Fruit fly (Drosophila melanogaster): Measurements from ENCODE around the gene hh.

The hh gene

DNA sequence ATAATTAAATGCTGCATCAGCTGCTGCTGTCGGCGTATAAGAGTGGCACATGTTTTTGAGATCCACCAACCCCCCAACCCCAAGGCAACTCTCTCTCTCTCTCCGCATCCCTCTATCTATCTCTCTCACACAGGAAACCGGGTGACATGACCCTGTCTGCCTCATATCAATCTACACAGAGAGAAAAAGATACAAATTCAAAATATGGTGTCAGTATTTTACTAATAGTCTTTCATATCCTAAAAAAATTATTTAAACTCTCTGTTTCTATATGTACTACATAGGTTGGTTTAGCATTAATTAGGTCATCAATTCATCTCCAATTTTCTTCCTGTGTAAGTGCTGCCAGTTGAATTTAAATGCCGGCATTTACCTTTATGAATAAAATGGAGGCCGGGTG is 33.7 kb upstream of the hh start (continued):
- peak; percentile 70 for TF ChIP-seq CG30431 (GFP tag; optimal IDR thresholded peaks at IDR 0.05)
- peak; percentile 62 for TF ChIP-seq Myb (GFP tag; optimal IDR thresholded peaks at IDR 0.05)
- TF ChIP-seq tup (GFP tag; optimal IDR thresholded peaks at IDR 0.05), result peak; percentile 17
- TF ChIP-seq CG6175 (GFP tag; IDR thresholded peaks at IDR 0.05), result peak; percentile 66; the same call in 2 of the 3 replicates
- TF ChIP-seq CG12299 (tag; optimal IDR thresholded peaks at IDR 0.05), result peak; percentile 73
- TF ChIP-seq CG16863 (GFP tag; optimal IDR thresholded peaks at IDR 0.05), result peak; percentile 88
- peak; percentile 60 for TF ChIP-seq CG8281 (tag; optimal IDR thresholded peaks at IDR 0.05)
- TF ChIP-seq Xrp1 (GFP tag; IDR thresholded peaks at IDR 0.05), result peak; percentile 94
- TF ChIP-seq seq (GFP tag; IDR thresholded peaks at IDR 0.05), result peak; percentile 86
- TF ChIP-seq amos (GFP tag; IDR thresholded peaks at IDR 0.05; ENCODE audit: partially characterized antibody), result no peak
- TF ChIP-seq D19B (GFP tag; optimal IDR thresholded peaks at IDR 0.05), result peak; percentile 65
- peak; percentile 65 for TF ChIP-seq CG1233 (GFP tag; optimal IDR thresholded peaks at IDR 0.05)
- TF ChIP-seq CG13123 (GFP tag; optimal IDR thresholded peaks at IDR 0.05), result peak; percentile 70
- peak; percentile 97 for TF ChIP-seq Med (GFP tag)
- peak; percentile 79 for TF ChIP-seq CG2889 (GFP tag; IDR thresholded peaks at IDR 0.05)
- TF ChIP-seq ssp (GFP tag; IDR thresholded peaks at IDR 0.05), result peak; percentile 82
- no peak for TF ChIP-seq Lpt (GFP tag; optimal IDR thresholded peaks at IDR 0.05)
- peak; percentile 89 for TF ChIP-seq gce (GFP tag; IDR thresholded peaks at IDR 0.05)
- peak; percentile 79 for TF ChIP-seq btn (GFP tag; optimal IDR thresholded peaks at IDR 0.05)
- peak; percentile 95 for TF ChIP-seq oc (tag; optimal IDR thresholded peaks at IDR 0.05)
- peak; percentile 87 for TF ChIP-seq CG8089 (GFP tag; optimal IDR thresholded peaks at IDR 0.05)
- peak; percentile 76 for TF ChIP-seq CG7372 (GFP tag; IDR thresholded peaks at IDR 0.05)
- TF ChIP-seq CG10274 (GFP tag; optimal IDR thresholded peaks at IDR 0.05), result peak; percentile 57
- peak; percentile 80 for TF ChIP-seq CG11247 (GFP tag; IDR thresholded peaks at IDR 0.05)
- TF ChIP-seq run (tag; optimal IDR thresholded peaks at IDR 0.05), result peak; percentile 82
- TF ChIP-seq inv (GFP tag; IDR thresholded peaks at IDR 0.05; ENCODE audit: partially characterized antibody), result no peak
- peak; percentile 64 for TF ChIP-seq shn (GFP tag; optimal IDR thresholded peaks at IDR 0.05)
- no peak for TF ChIP-seq bbx (GFP tag; IDR thresholded peaks at IDR 0.05; ENCODE audit: partially characterized antibody)
- peak; percentile 50 for TF ChIP-seq CG1832 (GFP tag; optimal IDR thresholded peaks at IDR 0.05)
- TF ChIP-seq CG12071 (GFP tag; optimal IDR thresholded peaks at IDR 0.05), result peak; percentile 73
- no peak for TF ChIP-seq CG7963 (GFP tag; IDR thresholded peaks at IDR 0.05; ENCODE audit: partially characterized antibody)
- peak; percentile 62 for TF ChIP-seq CG6683 (GFP tag; optimal IDR thresholded peaks at IDR 0.05)
- TF ChIP-seq zfh2 (GFP tag; optimal IDR thresholded peaks at IDR 0.05), result peak; percentile 55
- peak; percentile 86 for TF ChIP-seq CG12155 (GFP tag; optimal IDR thresholded peaks at IDR 0.05)
- peak; percentile 70; the same call in 1 of the 2 replicates for TF ChIP-seq CG16779 (GFP tag; IDR thresholded peaks at IDR 0.05)
- peak; percentile 67 for TF ChIP-seq Dip3 (GFP tag; optimal IDR thresholded peaks at IDR 0.05)
- TF ChIP-seq nom (GFP tag; optimal IDR thresholded peaks at IDR 0.05), result peak; percentile 56
- TF ChIP-seq gsb (GFP tag; IDR thresholded peaks at IDR 0.05), result peak; percentile 75; the same call in 1 of the 2 replicates
- TF ChIP-seq hbn (GFP tag; IDR thresholded peaks at IDR 0.05; ENCODE audit: partially characterized antibody), result no peak
- TF ChIP-seq CG9609 (GFP tag; optimal IDR thresholded peaks at IDR 0.05), result peak; percentile 86
- no peak for TF ChIP-seq ham (GFP tag; IDR thresholded peaks at IDR 0.05)
- peak; percentile 84 for TF ChIP-seq CG33213 (GFP tag; optimal IDR thresholded peaks at IDR 0.05)
- peak; percentile 95 for TF ChIP-seq tap (tag; optimal IDR thresholded peaks at IDR 0.05)
- TF ChIP-seq fu2 (GFP tag; optimal IDR thresholded peaks at IDR 0.05), result peak; percentile 78
- peak; percentile 93 for TF ChIP-seq ind (GFP tag; optimal IDR thresholded peaks at IDR 0.05)
- peak; percentile 86 for TF ChIP-seq Max (GFP tag; optimal IDR thresholded peaks at IDR 0.05)
- peak; percentile 71 for TF ChIP-seq odd (GFP tag; optimal IDR thresholded peaks at IDR 0.05)
- TF ChIP-seq CG15269 (tag; optimal IDR thresholded peaks at IDR 0.05), result peak; percentile 91

Data from whole organism, embryonic.